Worm (Caenorhabditis elegans): ENCODE results near the gene ptl-1.

The ptl-1 gene

ce11 chrIII:764884-765283 is at the start of gene ptl-1:
ptl-1 (plus strand) TSS chrIII:765184.
- TF ChIP-seq ceh-31 (tag; optimal IDR thresholded peaks at IDR 0.05): no peak
- no peak for TF ChIP-seq K02D7.2 (tag; optimal IDR thresholded peaks at IDR 0.05)
- no peak for TF ChIP-seq pat-9 (tag; optimal IDR thresholded peaks at IDR 0.05)
- TF ChIP-seq pros-1 (tag; optimal IDR thresholded peaks at IDR 0.05): no peak
- no peak for TF ChIP-seq zip-5 (tag; optimal IDR thresholded peaks at IDR 0.05)
- TF ChIP-seq unc-55 (GFP tag; optimal IDR thresholded peaks at IDR 0.05): no peak
- no peak for TF ChIP-seq gmeb-2 (tag; optimal IDR thresholded peaks at IDR 0.05)
- no peak for TF ChIP-seq pha-4 (tag; optimal IDR thresholded peaks at IDR 0.05)
- no peak for TF ChIP-seq ceh-30 (tag; optimal IDR thresholded peaks at IDR 0.05)
- no peak for TF ChIP-seq ceh-14 (tag; optimal IDR thresholded peaks at IDR 0.05)
- TF ChIP-seq ceh-19 (GFP tag; optimal IDR thresholded peaks at IDR 0.05): no peak
- TF ChIP-seq che-1 (tag; optimal IDR thresholded peaks at IDR 0.05): no peak
- no peak for TF ChIP-seq ceh-34 (tag; optimal IDR thresholded peaks at IDR 0.05)

ce11 chrIII:724819-725218 is 40.2 kb upstream of the ptl-1 start, which contains the start of gene flp-24:
flp-24 (plus strand) TSS chrIII:725119.
- TF ChIP-seq pros-1 (tag; optimal IDR thresholded peaks at IDR 0.05) (no peak), K02D7.2 (tag; optimal IDR thresholded peaks at IDR 0.05) (no peak), hlh-13 (GFP tag; optimal IDR thresholded peaks at IDR 0.05) (no peak), Y22D7AL.16 (tag; optimal IDR thresholded peaks at IDR 0.05) (no peak), ceh-30 (tag; optimal IDR thresholded peaks at IDR 0.05) (no peak), hlh-6 (tag; optimal IDR thresholded peaks at IDR 0.05) (no peak), K09A11.1 (tag; optimal IDR thresholded peaks at IDR 0.05; ENCODE audit: insufficient read depth) (no peak), hlh-30 (tag; optimal IDR thresholded peaks at IDR 0.05; ENCODE audit: insufficient read depth) (no peak), ceh-48 (tag; optimal IDR thresholded peaks at IDR 0.05) (no peak), ets-4 (tag; optimal IDR thresholded peaks at IDR 0.05) (no peak), pax-1 (tag; optimal IDR thresholded peaks at IDR 0.05) (no peak), ceh-45 (GFP tag; IDR thresholded peaks at IDR 0.05) (no peak), tbx-7 (tag; optimal IDR thresholded peaks at IDR 0.05) (no peak), pqm-1 (tag; optimal IDR thresholded peaks at IDR 0.05) (no peak), fkh-10 (GFP tag; optimal IDR thresholded peaks at IDR 0.05) (no peak), hlh-15 (tag; optimal IDR thresholded peaks at IDR 0.05) (no peak), rnt-1 (tag; optimal IDR thresholded peaks at IDR 0.05) (no peak), syd-9 (tag; optimal IDR thresholded peaks at IDR 0.05) (no peak), madf-2 (tag; optimal IDR thresholded peaks at IDR 0.05) (no peak), hlh-8 (tag; optimal IDR thresholded peaks at IDR 0.05) (no peak)

ce11 chrIII:728074-728473 is 36.9 kb upstream of the ptl-1 start:
- no peak for TF ChIP-seq K02D7.2 (tag; optimal IDR thresholded peaks at IDR 0.05)
- no peak for TF ChIP-seq mec-3 (tag; optimal IDR thresholded peaks at IDR 0.05; ENCODE audit: borderline replicate concordance)
- no peak for TF ChIP-seq syd-9 (tag; optimal IDR thresholded peaks at IDR 0.05)
- no peak for TF ChIP-seq ceh-19 (GFP tag; optimal IDR thresholded peaks at IDR 0.05)
- no peak for TF ChIP-seq unc-86 (tag; optimal IDR thresholded peaks at IDR 0.05)
- TF ChIP-seq T23F11.4 (GFP tag; optimal IDR thresholded peaks at IDR 0.05): no peak
- TF ChIP-seq ceh-18 (tag; optimal IDR thresholded peaks at IDR 0.05): no peak
- no peak for TF ChIP-seq fax-1 (tag; optimal IDR thresholded peaks at IDR 0.05)
- TF ChIP-seq C08G9.2 (tag; optimal IDR thresholded peaks at IDR 0.05): no peak
- TF ChIP-seq fkh-6 (tag; optimal IDR thresholded peaks at IDR 0.05): no peak
- no peak for TF ChIP-seq pha-4 (tag; optimal IDR thresholded peaks at IDR 0.05)
- no peak for TF ChIP-seq pag-3 (tag; optimal IDR thresholded peaks at IDR 0.05; ENCODE audit: borderline replicate concordance)
- TF ChIP-seq ttx-3 (tag; optimal IDR thresholded peaks at IDR 0.05): no peak
- TF ChIP-seq ceh-31 (tag; optimal IDR thresholded peaks at IDR 0.05): no peak
- TF ChIP-seq dmd-4 (tag; optimal IDR thresholded peaks at IDR 0.05; ENCODE audit: borderline replicate concordance): no peak
